Fruit fly (Drosophila melanogaster) whole organism, adult: Measurements from ENCODE around the gene stai.

Experiments used
- CG1620 ChIP-seq: fragments of 200-800 bp; sonication (Bioruptor generic); optimal IDR thresholded peaks from 2 replicates; lab custom pipeline; 2016; ENCODE audit warnings: missing biosample characterization, missing genetic modification characterization
- CG33017 ChIP-seq: fragments of 200-800 bp; sonication (Bioruptor generic); optimal IDR thresholded peaks from 2 replicates; lab custom pipeline; 2018; ENCODE audit warnings: missing biosample characterization, mild to moderate bottlenecking, missing genetic modification characterization, moderate library complexity
- CG5204 ChIP-seq: fragments of 200-800 bp; sonication (Bioruptor generic); optimal IDR thresholded peaks from 2 replicates; lab custom pipeline; 2016; ENCODE audit warnings: missing biosample characterization, missing genetic modification characterization
- Clk ChIP-seq: fragments of 200-800 bp; sonication (Bioruptor generic); optimal IDR thresholded peaks from 2 replicates; lab custom pipeline; 2017; ENCODE audit warnings: missing biosample characterization, missing genetic modification characterization
- Mnt ChIP-seq: fragments of 200-800 bp; sonication (Bioruptor generic); optimal IDR thresholded peaks from 2 replicates; lab custom pipeline; 2016; ENCODE audit warnings: missing biosample characterization, mild to moderate bottlenecking, missing genetic modification characterization
- cic ChIP-seq: fragments of 200-800 bp; sonication (Bioruptor generic); optimal IDR thresholded peaks from 2 replicates; lab custom pipeline; 2017; ENCODE audit warnings: missing biosample characterization, mild to moderate bottlenecking, missing genetic modification characterization, moderate library complexity
- cnc ChIP-seq, 2 experiments: fragments of >200 bp; optimal IDR thresholded peaks; 2 replicates each; lab custom pipeline; 2017

DNA sequence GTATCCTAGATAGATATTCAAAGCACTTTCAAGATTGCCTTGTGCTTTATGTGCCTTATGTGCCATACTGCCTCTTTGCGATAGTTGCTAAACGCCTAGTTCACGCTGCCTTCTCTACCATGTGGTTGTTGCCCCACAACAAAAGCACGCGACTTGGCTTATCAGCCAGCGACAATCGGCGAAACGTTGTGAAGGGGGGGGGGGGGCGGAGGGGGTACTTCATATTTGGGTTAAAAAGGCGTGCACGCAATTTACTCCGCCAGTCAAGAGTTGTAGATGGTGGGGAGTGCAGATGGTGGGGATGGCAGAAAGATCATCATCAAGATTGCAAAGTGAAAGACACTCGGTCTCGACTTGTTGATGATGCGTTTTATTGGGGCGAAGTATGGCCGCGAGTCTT lies 68.9 kb downstream of the stai start:
- TF ChIP-seq cnc (optimal IDR thresholded peaks at IDR 0.05; lab: Kevin White, UChicago) (no peak), CG1620 (GFP tag; lab: Kevin White, UChicago) (no peak), Clk (GFP tag; lab: Kevin White, UChicago) (no peak), Mnt (GFP tag; lab: Kevin White, UChicago) (no peak), cic (no peak), CG33017 (tag; lab: Kevin White, UChicago) (no peak), CG5204 (GFP tag; lab: Kevin White, UChicago) (no peak)
